Worm (Caenorhabditis elegans) whole organism, L4 larva: ENCODE measurements around the gene tre-2.

Source experiments
- F10B5.3 ChIP-seq: sonication (generic microtip); optimal IDR thresholded peaks from 2 replicates; lab custom pipeline; 2016; ENCODE audit warnings: mild to moderate bottlenecking, missing genetic modification characterization, missing compliant biosample characterization
- F26F4.8 ChIP-seq: fragments of 200-800 bp; sonication (Bioruptor generic); conservative IDR thresholded peaks from 2 replicates; pipeline ENCODE4 v1.3.6; 2022; ENCODE audit warnings: missing genetic modification characterization, missing compliant biosample characterization
- F49E8.2 ChIP-seq: sonication (generic microtip); optimal IDR thresholded peaks from 2 replicates; lab custom pipeline; 2016; ENCODE audit warnings: missing compliant biosample characterization, mild to moderate bottlenecking, missing genetic modification characterization, borderline replicate concordance
- Y105C5A.15 ChIP-seq: fragments of 200-800 bp; sonication (Bioruptor generic); IDR thresholded peaks from 2 replicates; pipeline ENCODE4 v1.3.6; 2022; ENCODE audit warnings: missing genetic modification characterization, missing compliant biosample characterization
- ZK546.5 ChIP-seq, 2 experiments: sonication (generic microtip); optimal IDR thresholded peaks; 2 replicates each; lab custom pipeline; 2017; ENCODE audit warnings: missing biosample characterization in 2 of 2, missing genetic modification characterization in 2 of 2
- arid-1 ChIP-seq: fragments of 200-800 bp; sonication (Bioruptor generic); conservative IDR thresholded peaks from 2 replicates; pipeline ENCODE4 v1.3.6; 2022; ENCODE audit warnings: missing genetic modification reagents, missing genetic modification characterization, missing compliant biosample characterization
- ceh-28 ChIP-seq: fragments of 150-350 bp; optimal IDR thresholded peaks from 2 replicates; lab custom pipeline; 2014; ENCODE audit warnings: missing biosample characterization, missing genetic modification reagents, missing genetic modification characterization
- ctbp-1 ChIP-seq: fragments of 200-800 bp; sonication (Bioruptor generic); IDR thresholded peaks from 2 replicates; pipeline ENCODE4 v1.3.6; 2022; ENCODE audit warnings: missing genetic modification reagents, missing genetic modification characterization, missing compliant biosample characterization
- daf-16 ChIP-seq, 3 experiments: sonication (generic microtip); optimal IDR thresholded peaks; 2 replicates each; lab custom pipeline; 2016 to 2017; ENCODE audit warnings: missing genetic modification characterization in 3 of 3, missing genetic modification reagents in 3 of 3, mild to moderate bottlenecking in 2 of 3, missing compliant biosample characterization in 2 of 3, missing biosample characterization in 1 of 3, moderate library complexity in 1 of 3
- daf-19 ChIP-seq: fragments of 200-800 bp; sonication (Bioruptor generic); conservative IDR thresholded peaks from 2 replicates; pipeline ENCODE4 v1.3.6; 2022; ENCODE audit warnings: missing genetic modification characterization, missing compliant biosample characterization
- daf-8 ChIP-seq: fragments of 200-800 bp; sonication (Bioruptor generic); IDR thresholded peaks from 2 replicates; pipeline ENCODE4 v1.3.6; 2022; ENCODE audit warnings: missing genetic modification characterization, missing compliant biosample characterization
- dmd-6 ChIP-seq: fragments of 200-800 bp; sonication (Bioruptor generic); IDR thresholded peaks from 2 replicates; pipeline ENCODE4 v1.3.6; 2022; ENCODE audit warnings: missing genetic modification reagents, missing genetic modification characterization, missing compliant biosample characterization
- dmd-8 ChIP-seq: fragments of 200-800 bp; sonication (Bioruptor generic); IDR thresholded peaks from 2 replicates; pipeline ENCODE4 v1.3.6; 2022; ENCODE audit warnings: missing genetic modification characterization, missing compliant biosample characterization
- dve-1 ChIP-seq: sonication (generic microtip); optimal IDR thresholded peaks from 2 replicates; lab custom pipeline; 2017; ENCODE audit warnings: antibody characterized with exemption, mild to moderate bottlenecking, missing genetic modification characterization, missing compliant biosample characterization; ENCODE audit not compliant: insufficient read depth
- fkh-10 ChIP-seq: fragments of 150-350 bp; optimal IDR thresholded peaks from 2 replicates; lab custom pipeline; 2014; ENCODE audit warnings: missing biosample characterization, missing genetic modification reagents, missing genetic modification characterization
- gei-8 ChIP-seq: fragments of 200-800 bp; sonication (Bioruptor generic); optimal IDR thresholded peaks from 2 replicates; lab custom pipeline; 2018; ENCODE audit warnings: mild to moderate bottlenecking, missing genetic modification characterization, missing compliant biosample characterization
- hlh-11 ChIP-seq: fragments of 200-800 bp; sonication (Bioruptor generic); optimal IDR thresholded peaks from 2 replicates; lab custom pipeline; 2018; ENCODE audit warnings: mild to moderate bottlenecking, missing genetic modification characterization, missing compliant biosample characterization
- hmg-1.1 ChIP-seq: fragments of 200-800 bp; sonication (Bioruptor generic); IDR thresholded peaks from 2 replicates; pipeline ENCODE4 v1.3.6; 2022; ENCODE audit warnings: missing genetic modification reagents, missing genetic modification characterization, missing compliant biosample characterization
- jun-1 ChIP-seq: fragments of 150-350 bp; optimal IDR thresholded peaks from 2 replicates; lab custom pipeline; 2014; ENCODE audit warnings: missing biosample characterization, missing genetic modification reagents, missing genetic modification characterization
- lim-7 ChIP-seq: fragments of 200-800 bp; sonication (Bioruptor generic); IDR thresholded peaks from 2 replicates; pipeline ENCODE4 v1.3.6; 2022; ENCODE audit warnings: missing genetic modification characterization, missing compliant biosample characterization
- lin-13 ChIP-seq: fragments of 150-350 bp; optimal IDR thresholded peaks from 2 replicates; lab custom pipeline; 2014; ENCODE audit warnings: missing biosample characterization, missing genetic modification reagents, missing genetic modification characterization
- mes-2 ChIP-seq: sonication (generic microtip); optimal IDR thresholded peaks from 2 replicates; lab custom pipeline; 2016; ENCODE audit warnings: missing genotype, mild to moderate bottlenecking, missing genetic modification characterization, missing compliant biosample characterization; ENCODE audit not compliant: poor library complexity, severe bottlenecking
- nhr-10 ChIP-seq: fragments of 150-350 bp; optimal IDR thresholded peaks from 2 replicates; lab custom pipeline; 2014; ENCODE audit warnings: missing biosample characterization, missing genetic modification characterization
- nhr-102 ChIP-seq: sonication (generic microtip); optimal IDR thresholded peaks from 2 replicates; lab custom pipeline; 2016; ENCODE audit warnings: mild to moderate bottlenecking, missing genetic modification characterization, moderate library complexity, missing compliant biosample characterization
- nhr-28 ChIP-seq: fragments of 150-350 bp; optimal IDR thresholded peaks from 2 replicates; lab custom pipeline; 2014; ENCODE audit warnings: missing biosample characterization, missing genetic modification characterization
- nhr-41 ChIP-seq: fragments of 200-800 bp; sonication (Bioruptor generic); IDR thresholded peaks from 2 replicates; pipeline ENCODE4 v1.3.6; 2022; ENCODE audit warnings: missing genetic modification reagents, missing genetic modification characterization, missing compliant biosample characterization
- nhr-42 ChIP-seq: fragments of 200-800 bp; sonication (Bioruptor generic); IDR thresholded peaks from 2 replicates; pipeline ENCODE4 v1.3.6; 2022; ENCODE audit warnings: missing genetic modification characterization, missing compliant biosample characterization
- nhr-48 ChIP-seq: sonication (generic microtip); optimal IDR thresholded peaks from 2 replicates; lab custom pipeline; 2016; ENCODE audit warnings: mild to moderate bottlenecking, missing genetic modification characterization, missing compliant biosample characterization
- nhr-77 ChIP-seq: fragments of 150-350 bp; optimal IDR thresholded peaks from 2 replicates; lab custom pipeline; 2014; ENCODE audit warnings: missing biosample characterization, missing genetic modification characterization
- pha-4 ChIP-seq, 2 experiments: fragments of 150-350 bp in 1 of 2; fragments of 200-800 bp in 1 of 2; sonication (Bioruptor generic) in 1 of 2; IDR thresholded peaks in 1 of 2; optimal IDR thresholded peaks in 1 of 2; 2 replicates each; pipeline versions ENCODE4 v1.3.6 to Lab custom; 2014 to 2022; ENCODE audit warnings: missing genetic modification characterization in 2 of 2, missing genetic modification reagents in 2 of 2, missing biosample characterization in 1 of 2, missing compliant biosample characterization in 1 of 2
- php-3 ChIP-seq: fragments of 200-800 bp; sonication (Bioruptor generic); IDR thresholded peaks from 2 replicates; pipeline ENCODE4 v1.3.6; 2022; ENCODE audit warnings: missing genetic modification reagents, missing genetic modification characterization, missing compliant biosample characterization
- pqm-1 ChIP-seq: sonication (generic microtip); optimal IDR thresholded peaks from 2 replicates; lab custom pipeline; 2017; ENCODE audit warnings: missing biosample characterization, missing genetic modification characterization
- sdz-12 ChIP-seq: fragments of 200-800 bp; sonication (Bioruptor generic); optimal IDR thresholded peaks from 2 replicates; lab custom pipeline; 2018; ENCODE audit warnings: mild to moderate bottlenecking, missing genetic modification characterization, missing compliant biosample characterization
- snpc-1.2 ChIP-seq: fragments of 200-800 bp; sonication (Bioruptor generic); IDR thresholded peaks from 2 replicates; pipeline ENCODE4 v1.3.6; 2022; ENCODE audit warnings: missing genetic modification reagents, missing genetic modification characterization, missing compliant biosample characterization
- unc-62 ChIP-seq, 3 experiments: fragments of 150-350 bp in 1 of 3; sonication (generic microtip); optimal IDR thresholded peaks in 2 of 3; peaks in 1 of 3; 1 replicate in 1 of 3; 2 replicates in 2 of 3; lab custom pipeline; 2014 to 2017; ENCODE audit warnings: missing biosample characterization in 3 of 3, missing genetic modification characterization in 3 of 3, missing genetic modification reagents in 3 of 3, missing genotype in 1 of 3
- zfp-2 ChIP-seq: sonication (generic microtip); optimal IDR thresholded peaks from 2 replicates; lab custom pipeline; 2016; ENCODE audit warnings: mild to moderate bottlenecking, missing genetic modification characterization, missing compliant biosample characterization
- zip-11 ChIP-seq: fragments of 200-800 bp; sonication (Bioruptor generic); IDR thresholded peaks from 2 replicates; pipeline ENCODE4 v1.3.6; 2022; ENCODE audit warnings: missing genetic modification characterization, missing compliant biosample characterization
- zip-2 ChIP-seq: fragments of 150-350 bp; optimal IDR thresholded peaks from 2 replicates; lab custom pipeline; 2014; ENCODE audit warnings: missing biosample characterization, missing genetic modification characterization
- ztf-11 ChIP-seq: fragments of 150-350 bp; optimal IDR thresholded peaks from 2 replicates; lab custom pipeline; 2014; ENCODE audit warnings: missing biosample characterization, missing genetic modification characterization

The tre-2 gene

ce11 chrIV:6832194-6832593 lies 51.0 kb downstream of the tre-2 start:
- no peak for TF ChIP-seq F49E8.2 (tag; lab: Kevin White, UChicago)
- no peak for TF ChIP-seq arid-1 (GFP tag; lab: Robert Waterston, UW)
- peak in 1 of 2 experiments; percentile 94 for TF ChIP-seq unc-62 (GFP tag; optimal IDR thresholded peaks at IDR 0.05 in 1 of 2; lab: Kevin White, UChicago)
- TF ChIP-seq unc-62 (tag; optimal IDR thresholded peaks at IDR 0.05; lab: Kevin White, UChicago), result no peak

DNA sequence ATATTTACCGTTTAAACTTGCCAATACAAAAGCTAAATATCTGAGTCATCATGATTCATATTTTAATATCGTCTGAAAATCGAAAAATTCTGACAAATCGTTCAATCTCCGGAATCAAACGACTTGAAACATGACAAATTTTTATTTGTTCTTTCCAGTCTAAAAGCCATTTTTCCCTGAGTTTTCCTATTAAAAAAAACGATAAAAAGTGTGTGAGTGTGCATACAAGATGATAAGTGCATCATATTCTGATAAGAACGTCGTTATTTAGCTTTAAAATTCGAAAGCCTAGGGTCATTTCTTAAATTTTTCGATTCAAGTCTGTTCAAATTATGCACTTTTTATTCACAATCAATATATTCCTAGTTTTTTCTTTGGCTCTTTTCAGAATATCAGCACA lies 53.3 kb downstream of the tre-2 start, which contains the start of gene H20E11.1:
H20E11.1 (plus strand) TSS at position 244 of the 400 bp plus-strand sequence.
- no peak for TF ChIP-seq daf-19 (GFP tag; lab: Robert Waterston, UW)
- TF ChIP-seq daf-16 (GFP tag; optimal IDR thresholded peaks at IDR 0.05; lab: Kevin White, UChicago), result no peak
- peak; percentile 30 for TF ChIP-seq daf-16 (tag; optimal IDR thresholded peaks at IDR 0.05; lab: Kevin White, UChicago)
- no peak for TF ChIP-seq ZK546.5 (tag; optimal IDR thresholded peaks at IDR 0.05; lab: Kevin White, UChicago)
- no peak for TF ChIP-seq nhr-48 (tag; lab: Kevin White, UChicago)
- TF ChIP-seq zfp-2, result no peak
- TF ChIP-seq fkh-10 (GFP tag; lab: Kevin White, UChicago), result no peak
- no peak for TF ChIP-seq lim-7 (GFP tag; lab: Robert Waterston, UW)
- TF ChIP-seq pha-4 (GFP tag; IDR thresholded peaks at IDR 0.05; lab: Robert Waterston, UW), result no peak
- TF ChIP-seq pha-4 (tag; optimal IDR thresholded peaks at IDR 0.05; lab: Kevin White, UChicago), result no peak
- TF ChIP-seq dve-1 (tag; lab: Kevin White, UChicago), result peak; percentile 23
- no peak for TF ChIP-seq gei-8
- no peak for TF ChIP-seq nhr-42
- peak; percentile 36 for TF ChIP-seq nhr-28
- TF ChIP-seq ceh-28 (tag; lab: Kevin White, UChicago), result no peak
- TF ChIP-seq daf-8 (GFP tag; lab: Robert Waterston, UW), result no peak
- no peak for TF ChIP-seq ctbp-1 (GFP tag; lab: Robert Waterston, UW)
- no peak for TF ChIP-seq sdz-12 (GFP tag; lab: Kevin White, UChicago)
- TF ChIP-seq ztf-11 (tag; lab: Kevin White, UChicago), result no peak
- no peak for TF ChIP-seq nhr-77 (tag; lab: Kevin White, UChicago)
- no peak for TF ChIP-seq lin-13 (GFP tag; lab: Kevin White, UChicago)
- TF ChIP-seq nhr-10, result no peak
- no peak for TF ChIP-seq snpc-1.2 (GFP tag; lab: Robert Waterston, UW)
- no peak for TF ChIP-seq nhr-41 (GFP tag; lab: Robert Waterston, UW)
- TF ChIP-seq F26F4.8 (GFP tag; lab: Robert Waterston, UW), result no peak
- peak; percentile 81; the same call in 1 of the 2 replicates for TF ChIP-seq php-3 (GFP tag; lab: Robert Waterston, UW)
- no peak for TF ChIP-seq nhr-102 (tag; lab: Kevin White, UChicago)
- no peak for TF ChIP-seq F10B5.3 (tag; lab: Kevin White, UChicago)
- peak in 1 of 2 experiments; percentile 70 for TF ChIP-seq unc-62 (GFP tag; optimal IDR thresholded peaks at IDR 0.05 in 1 of 2; lab: Kevin White, UChicago)
- no peak for TF ChIP-seq unc-62 (tag; optimal IDR thresholded peaks at IDR 0.05; lab: Kevin White, UChicago)
- no peak for TF ChIP-seq hmg-1.1
- no peak for TF ChIP-seq jun-1 (tag; lab: Kevin White, UChicago)
- TF ChIP-seq zip-11 (GFP tag; lab: Robert Waterston, UW), result no peak
- TF ChIP-seq mes-2 (tag; lab: Kevin White, UChicago), result no peak
- TF ChIP-seq dmd-6 (GFP tag; lab: Robert Waterston, UW), result 0 out of 2 replicates have a peak, but pooled peaks have one; percentile 18
- TF ChIP-seq pqm-1 (tag; lab: Kevin White, UChicago), result peak; percentile 67
- no peak for TF ChIP-seq hlh-11
- no peak for TF ChIP-seq zip-2 (tag; lab: Kevin White, UChicago)
- TF ChIP-seq Y105C5A.15, result no peak
- no peak for TF ChIP-seq dmd-8 (GFP tag; lab: Robert Waterston, UW)
